Worm (Caenorhabditis elegans) whole organism, early embryonic: Measurements from ENCODE around the gene C27B7.2.

Source experiments
- aly-1 ChIP-seq: sonication (generic microtip); optimal IDR thresholded peaks from 2 replicates; lab custom pipeline; 2016; ENCODE audit warnings: missing genetic modification characterization, missing compliant biosample characterization
- hmbx-1 ChIP-seq: sonication (generic microtip); optimal IDR thresholded peaks from 2 replicates; lab custom pipeline; 2016; ENCODE audit warnings: mild to moderate bottlenecking, missing genetic modification characterization, missing compliant biosample characterization
- pes-1 ChIP-seq: fragments of 200-800 bp; sonication (Bioruptor generic); IDR thresholded peaks from 2 replicates; pipeline ENCODE4 v1.3.6; 2022; ENCODE audit warnings: missing genetic modification reagents, missing genetic modification characterization, missing compliant biosample characterization

DNA sequence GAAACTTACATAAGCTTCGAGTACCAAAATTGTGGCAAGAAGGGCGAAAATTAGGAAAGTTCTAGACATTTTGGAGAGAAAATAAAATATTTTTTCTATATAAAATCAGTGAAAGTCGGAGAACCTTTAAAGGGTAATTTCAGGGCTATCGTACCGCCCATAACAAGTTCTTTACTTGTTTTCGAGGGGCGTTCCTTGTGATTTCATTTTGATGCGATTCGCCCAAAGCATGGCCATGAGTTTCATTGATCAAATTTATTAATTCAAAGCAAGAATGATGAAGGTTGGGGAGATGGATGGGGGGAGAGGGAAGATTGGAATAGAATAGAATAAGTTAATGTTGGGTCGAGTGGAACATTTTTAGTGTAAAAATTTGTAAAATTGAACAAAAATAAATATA is 23.4 kb downstream of the C27B7.2 start, which contains the start of gene C27B7.9:
- TF ChIP-seq aly-1: no peak
- no peak for TF ChIP-seq hmbx-1 (tag; lab: Kevin White, UChicago)
- no peak for TF ChIP-seq pes-1 (GFP tag; lab: Robert Waterston, UW)
